Worm (Caenorhabditis elegans) whole organism, L3 larva: ENCODE data around the gene F13B9.2.

Experiments
- R02D3.7 ChIP-seq: fragments of 150-350 bp; optimal IDR thresholded peaks from 2 replicates; lab custom pipeline; 2014; ENCODE audit warnings: missing biosample characterization, missing genetic modification characterization
- ZK546.5 ChIP-seq: sonication (generic microtip); optimal IDR thresholded peaks from 2 replicates; lab custom pipeline; 2017; ENCODE audit warnings: missing biosample characterization, missing genetic modification characterization
- aly-2 ChIP-seq: fragments of 150-350 bp; optimal IDR thresholded peaks from 2 replicates; lab custom pipeline; 2014; ENCODE audit warnings: missing biosample characterization, missing genetic modification characterization
- ama-1 ChIP-seq: fragments of 150-350 bp; optimal IDR thresholded peaks from 2 replicates; lab custom pipeline; 2018
- ceh-16 ChIP-seq: sonication (generic microtip); optimal IDR thresholded peaks from 2 replicates; lab custom pipeline; 2017; ENCODE audit warnings: missing biosample characterization, missing genetic modification characterization
- ceh-28 ChIP-seq: fragments of 150-350 bp; optimal IDR thresholded peaks from 2 replicates; lab custom pipeline; 2014; ENCODE audit warnings: missing biosample characterization, missing genetic modification reagents, missing genetic modification characterization
- ceh-82 ChIP-seq: fragments of 150-350 bp; optimal IDR thresholded peaks from 2 replicates; lab custom pipeline; 2014; ENCODE audit warnings: missing biosample characterization, missing genetic modification characterization
- ceh-9 ChIP-seq: sonication (generic microtip); optimal IDR thresholded peaks from 2 replicates; lab custom pipeline; 2018; ENCODE audit warnings: missing biosample characterization, missing genetic modification characterization
- daf-12 ChIP-seq: fragments of 150-350 bp; optimal IDR thresholded peaks from 2 replicates; lab custom pipeline; 2014; ENCODE audit warnings: missing biosample characterization, missing genetic modification reagents, missing genetic modification characterization
- egl-27 ChIP-seq: sonication (generic microtip); optimal IDR thresholded peaks from 4 replicates; lab custom pipeline; 2017; ENCODE audit warnings: missing biosample characterization, missing genetic modification reagents, missing genetic modification characterization
- egl-5 ChIP-seq: fragments of 150-350 bp; optimal IDR thresholded peaks from 2 replicates; lab custom pipeline; 2017; ENCODE audit warnings: missing biosample characterization, missing genetic modification reagents, missing genetic modification characterization, inconsistent platforms
- elt-1 ChIP-seq: fragments of 150-350 bp; optimal IDR thresholded peaks from 2 replicates; lab custom pipeline; 2014; ENCODE audit warnings: missing biosample characterization, missing genetic modification characterization
- elt-2 ChIP-seq: sonication (generic microtip); optimal IDR thresholded peaks from 2 replicates; lab custom pipeline; 2016; ENCODE audit warnings: missing genetic modification reagents, mild to moderate bottlenecking, missing genetic modification characterization, missing compliant biosample characterization
- elt-3 ChIP-seq, 3 experiments: fragments of 150-350 bp in 1 of 3; sonication (generic microtip) in 2 of 3; optimal IDR thresholded peaks; 2 replicates in 2 of 3; 4 replicates in 1 of 3; lab custom pipeline; 2014 to 2017; ENCODE audit warnings: missing biosample characterization in 3 of 3, missing genetic modification characterization in 3 of 3
- eor-1 ChIP-seq, 2 experiments: fragments of 150-350 bp; optimal IDR thresholded peaks; 2 replicates each; lab custom pipeline; 2014 to 2018; ENCODE audit warnings: missing biosample characterization in 2 of 2, missing genetic modification characterization in 2 of 2
- fkh-10 ChIP-seq: sonication (generic microtip); optimal IDR thresholded peaks from 2 replicates; lab custom pipeline; 2017; ENCODE audit warnings: missing biosample characterization, missing genetic modification reagents, missing genetic modification characterization
- fkh-2 ChIP-seq: fragments of 150-350 bp; optimal IDR thresholded peaks from 2 replicates; lab custom pipeline; 2014; ENCODE audit warnings: missing biosample characterization, missing genetic modification reagents, missing genetic modification characterization
- fos-1 ChIP-seq: fragments of 150-350 bp; optimal IDR thresholded peaks from 2 replicates; lab custom pipeline; 2014; ENCODE audit warnings: missing biosample characterization, missing genetic modification characterization
- hmg-11 ChIP-seq: sonication (generic microtip); optimal IDR thresholded peaks from 2 replicates; lab custom pipeline; 2016; ENCODE audit warnings: missing genetic modification characterization, missing compliant biosample characterization
- jun-1 ChIP-seq: fragments of 150-350 bp; optimal IDR thresholded peaks from 2 replicates; lab custom pipeline; 2014; ENCODE audit warnings: missing biosample characterization, missing genetic modification reagents, missing genetic modification characterization
- lin-15B ChIP-seq: fragments of 150-350 bp; optimal IDR thresholded peaks from 2 replicates; lab custom pipeline; 2014; ENCODE audit warnings: missing biosample characterization, missing genetic modification characterization
- lin-39 ChIP-seq: fragments of 150-350 bp; optimal IDR thresholded peaks from 2 replicates; lab custom pipeline; 2018; ENCODE audit warnings: missing biosample characterization, missing genetic modification reagents, missing genetic modification characterization
- lsy-12 ChIP-seq: sonication (generic microtip); optimal IDR thresholded peaks from 2 replicates; lab custom pipeline; 2016; ENCODE audit warnings: mild to moderate bottlenecking, missing genetic modification characterization, missing compliant biosample characterization
- mdl-1 ChIP-seq: fragments of 150-350 bp; optimal IDR thresholded peaks from 2 replicates; lab custom pipeline; 2014; ENCODE audit warnings: missing biosample characterization, missing genetic modification characterization
- mml-1 ChIP-seq: fragments of 150-350 bp; sonication (generic microtip); optimal IDR thresholded peaks from 3 replicates; lab custom pipeline; 2014; ENCODE audit warnings: missing biosample characterization, missing genetic modification characterization
- nfya-1 ChIP-seq: sonication (generic microtip); optimal IDR thresholded peaks from 2 replicates; lab custom pipeline; 2017; ENCODE audit warnings: missing genetic modification characterization, mild to moderate bottlenecking, missing compliant biosample characterization, antibody characterized with exemption, moderate library complexity; ENCODE audit not compliant: insufficient read depth
- nhr-11 ChIP-seq: fragments of 150-350 bp; optimal IDR thresholded peaks from 2 replicates; lab custom pipeline; 2014; ENCODE audit warnings: missing biosample characterization, missing genetic modification characterization
- nhr-12 ChIP-seq: fragments of 150-350 bp; optimal IDR thresholded peaks from 2 replicates; lab custom pipeline; 2014; ENCODE audit warnings: missing biosample characterization, missing genetic modification characterization
- nhr-23 ChIP-seq: fragments of 150-350 bp; optimal IDR thresholded peaks from 2 replicates; lab custom pipeline; 2014; ENCODE audit warnings: missing biosample characterization, missing genetic modification reagents, missing genetic modification characterization
- nhr-237 ChIP-seq: fragments of 150-350 bp; optimal IDR thresholded peaks from 2 replicates; lab custom pipeline; 2014; ENCODE audit warnings: missing biosample characterization, missing genetic modification characterization
- nhr-25 ChIP-seq: sonication (generic microtip); optimal IDR thresholded peaks from 2 replicates; lab custom pipeline; 2017; ENCODE audit warnings: missing biosample characterization, missing genetic modification characterization
- nhr-28 ChIP-seq: fragments of 150-350 bp; optimal IDR thresholded peaks from 2 replicates; lab custom pipeline; 2014; ENCODE audit warnings: missing biosample characterization, missing genetic modification characterization
- nhr-43 ChIP-seq: sonication (generic microtip); optimal IDR thresholded peaks from 2 replicates; lab custom pipeline; 2016; ENCODE audit warnings: mild to moderate bottlenecking, missing genetic modification characterization, missing compliant biosample characterization; ENCODE audit not compliant: poor library complexity, severe bottlenecking
- nhr-67 ChIP-seq: fragments of 150-350 bp; optimal IDR thresholded peaks from 2 replicates; lab custom pipeline; 2014; ENCODE audit warnings: missing biosample characterization, missing genetic modification characterization
- nhr-76 ChIP-seq: fragments of 150-350 bp; sonication (generic microtip); optimal IDR thresholded peaks from 5 replicates; lab custom pipeline; 2014; ENCODE audit warnings: missing biosample characterization, missing genetic modification characterization
- nhr-77 ChIP-seq: fragments of 150-350 bp; optimal IDR thresholded peaks from 2 replicates; lab custom pipeline; 2014; ENCODE audit warnings: missing biosample characterization, missing genetic modification characterization
- pha-4 ChIP-seq: fragments of 150-350 bp; optimal IDR thresholded peaks from 2 replicates; lab custom pipeline; 2014; ENCODE audit warnings: missing biosample characterization, missing genetic modification reagents, missing genetic modification characterization
- pqm-1 ChIP-seq: fragments of 150-350 bp; optimal IDR thresholded peaks from 2 replicates; lab custom pipeline; 2017; ENCODE audit warnings: missing biosample characterization, missing genetic modification characterization, inconsistent platforms
- sea-2 ChIP-seq: fragments of 150-350 bp; sonication (generic microtip); optimal IDR thresholded peaks from 4 replicates; lab custom pipeline; 2014; ENCODE audit warnings: missing biosample characterization, missing genetic modification reagents, missing genetic modification characterization
- skn-1 ChIP-seq: fragments of 150-350 bp; optimal IDR thresholded peaks from 2 replicates; lab custom pipeline; 2014; ENCODE audit warnings: missing biosample characterization, missing genetic modification characterization
- snpc-4 ChIP-seq: fragments of 150-350 bp; optimal IDR thresholded peaks from 2 replicates; lab custom pipeline; 2014; ENCODE audit warnings: missing biosample characterization, missing genetic modification characterization
- tbx-2 ChIP-seq: sonication (generic microtip); optimal IDR thresholded peaks from 2 replicates; lab custom pipeline; 2016; ENCODE audit warnings: mild to moderate bottlenecking, missing genetic modification characterization, missing compliant biosample characterization
- unc-39 ChIP-seq: sonication (generic microtip); optimal IDR thresholded peaks from 4 replicates; lab custom pipeline; 2017; ENCODE audit warnings: missing biosample characterization, missing genetic modification characterization
- unc-62 ChIP-seq: fragments of 150-350 bp; sonication (generic microtip); optimal IDR thresholded peaks from 4 replicates; lab custom pipeline; 2014; ENCODE audit warnings: missing biosample characterization, missing genetic modification reagents, missing genetic modification characterization
- zag-1 ChIP-seq: fragments of 150-350 bp; optimal IDR thresholded peaks from 2 replicates; lab custom pipeline; 2014; ENCODE audit warnings: missing biosample characterization, missing genetic modification characterization
- ztf-11 ChIP-seq: fragments of 150-350 bp; optimal IDR thresholded peaks from 2 replicates; lab custom pipeline; 2014; ENCODE audit warnings: missing biosample characterization, missing genetic modification characterization
- ztf-4 ChIP-seq: fragments of 150-350 bp; optimal IDR thresholded peaks from 2 replicates; lab custom pipeline; 2014; ENCODE audit warnings: missing biosample characterization, missing genetic modification characterization

The F13B9.2 gene

DNA sequence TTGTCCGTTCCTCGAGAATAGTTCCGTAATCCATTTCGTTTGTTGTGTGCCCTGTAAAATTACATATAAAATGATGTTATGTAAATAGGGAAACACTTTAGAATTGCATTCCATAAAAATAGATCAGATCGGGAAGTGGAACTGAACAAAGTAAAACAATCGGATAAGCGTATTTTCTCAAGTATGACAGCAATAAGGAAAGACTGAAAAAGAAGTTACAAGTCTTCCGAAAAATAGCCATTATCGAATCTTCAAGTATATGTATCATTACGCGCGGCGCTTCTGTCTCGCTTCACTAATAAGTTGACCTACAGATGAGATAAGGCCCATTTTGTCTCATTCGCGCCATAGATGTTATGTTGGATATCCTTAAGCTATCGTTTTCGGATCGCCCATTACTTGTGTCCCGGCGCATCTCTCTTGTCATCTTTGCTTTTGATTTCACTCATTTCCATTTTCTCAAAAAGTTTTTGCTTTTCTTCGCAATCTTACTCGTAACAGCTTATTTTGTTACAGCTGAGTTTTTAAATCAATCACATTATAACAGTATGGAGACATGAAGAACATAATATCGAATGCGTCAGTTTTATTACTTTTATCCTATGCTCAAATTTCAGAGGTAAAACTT, at the start of gene F13B9.2, which contains the start of gene fis-2:
Gene F13B9.2 (plus strand): TSS at position 515 of the 628 bp plus-strand sequence.
Gene fis-2 (minus strand): TSS at position 51 of the 628 bp plus-strand sequence.
- peak; percentile 46 for TF ChIP-seq nhr-23
- TF ChIP-seq pqm-1 (tag; lab: Kevin White, UChicago), result no peak

DNA sequence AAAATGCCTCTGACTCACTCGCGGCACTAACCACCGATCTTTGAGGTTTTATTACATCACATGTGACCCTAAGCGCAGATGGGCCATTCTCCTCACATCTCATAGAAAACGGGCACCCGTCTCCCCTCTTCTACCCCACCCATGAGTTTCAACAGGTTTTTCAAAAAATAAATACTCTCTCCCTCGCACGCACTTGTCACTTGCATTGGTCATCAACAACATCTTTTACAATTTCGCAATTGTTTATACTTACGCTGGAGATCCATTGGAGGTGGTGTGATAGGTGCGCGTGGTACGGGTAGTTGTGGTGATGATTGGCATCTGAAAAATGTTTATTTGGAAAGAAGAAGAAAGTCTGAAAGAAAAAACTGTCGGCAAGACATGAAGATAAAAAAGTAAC, 49.5 kb upstream of the F13B9.2 start, which contains the start of gene M60.4:
Gene M60.4 (minus strand): TSS at position 321 of the 400 bp plus-strand sequence.
- TF ChIP-seq nhr-77 (tag; lab: Kevin White, UChicago) (no peak), sea-2 (no peak), ztf-4 (no peak), pha-4 (no peak), R02D3.7 (tag; lab: Kevin White, UChicago) (no peak), ceh-9 (tag; lab: Kevin White, UChicago) (no peak), nhr-67 (tag; lab: Kevin White, UChicago) (no peak), aly-2 (no peak), unc-39 (no peak), ama-1 (lab: Kevin White, UChicago) (no peak), hmg-11 (tag; lab: Kevin White, UChicago) (no peak), elt-2 (no peak), ztf-11 (no peak), ceh-82 (tag; lab: Kevin White, UChicago) (no peak), unc-62 (GFP tag; lab: Kevin White, UChicago) (peak; percentile 79), egl-27 (tag; lab: Kevin White, UChicago) (peak; percentile 11), snpc-4 (tag; lab: Kevin White, UChicago) (peak; percentile 25), nhr-11 (no peak), nhr-43 (peak; percentile 17), nhr-76 (tag; lab: Kevin White, UChicago) (no peak), nhr-12 (tag; lab: Kevin White, UChicago) (no peak), fkh-10 (no peak), jun-1 (tag; lab: Kevin White, UChicago) (peak; percentile 2), daf-12 (tag; lab: Kevin White, UChicago) (no peak), nfya-1 (tag; lab: Kevin White, UChicago) (peak; percentile 49), egl-5 (tag; lab: Kevin White, UChicago) (peak; percentile 93), lin-39 (peak; percentile 65), nhr-237 (tag; lab: Kevin White, UChicago) (no peak), ZK546.5 (tag; lab: Kevin White, UChicago) (no peak), eor-1 (tag; optimal IDR thresholded peaks at IDR 0.05; lab: Kevin White, UChicago) (no peak), zag-1 (tag; lab: Kevin White, UChicago) (no peak), nhr-28 (tag; lab: Kevin White, UChicago) (no peak), fos-1 (no peak), nhr-23 (no peak), elt-3 (tag; optimal IDR thresholded peaks at IDR 0.05; lab: Kevin White, UChicago) (peak in 1 of 3 experiments; percentile 42), ceh-16 (tag; lab: Kevin White, UChicago) (no peak), nhr-25 (tag; lab: Kevin White, UChicago) (peak; percentile 59), mml-1 (tag; lab: Kevin White, UChicago) (no peak), mdl-1 (tag; lab: Kevin White, UChicago) (peak; percentile 56), lsy-12 (tag; lab: Kevin White, UChicago) (no peak), lin-15B (tag; lab: Kevin White, UChicago) (no peak), skn-1 (tag; lab: Kevin White, UChicago) (no peak), fkh-2 (tag; lab: Kevin White, UChicago) (no peak), ceh-28 (no peak), elt-1 (no peak), pqm-1 (tag; lab: Kevin White, UChicago) (no peak), tbx-2 (tag; lab: Kevin White, UChicago) (no peak)
